Fruit fly (Drosophila melanogaster) whole organism, embryonic: ENCODE results near the gene CG11294.

Experiments
- Ada2b ChIP-seq: fragments of 200-800 bp; sonication (Bioruptor generic); IDR thresholded peaks from 2 replicates; pipeline ENCODE4 v1.3.6; 2022; ENCODE audit warnings: missing biosample characterization, missing genetic modification characterization
- Asciz ChIP-seq: fragments of 200-800 bp; sonication (Bioruptor generic); optimal IDR thresholded peaks from 2 replicates; lab custom pipeline; 2017; ENCODE audit warnings: missing biosample characterization, mild to moderate bottlenecking, missing genetic modification characterization, missing genetic modification reagents
- BEAF-32 ChIP-seq: fragments of 200-800 bp; sonication (Bioruptor generic); optimal IDR thresholded peaks from 3 replicates; lab custom pipeline; 2017; ENCODE audit warnings: missing biosample characterization, missing genetic modification characterization, mild to moderate bottlenecking, moderate library complexity, missing genetic modification reagents
- CG10147 ChIP-seq: fragments of 200-800 bp; sonication (Bioruptor generic); optimal IDR thresholded peaks from 2 replicates; lab custom pipeline; 2019; ENCODE audit warnings: missing biosample characterization, mild to moderate bottlenecking, missing genetic modification characterization, moderate library complexity
- CG10366 ChIP-seq: fragments of 200-800 bp; sonication (Bioruptor generic); IDR thresholded peaks from 2 replicates; pipeline ENCODE4 v1.3.6; 2022; ENCODE audit warnings: missing biosample characterization, missing genetic modification characterization
- CG11247 ChIP-seq: fragments of 200-800 bp; sonication (Bioruptor generic); IDR thresholded peaks from 2 replicates; pipeline ENCODE4 v1.3.6; 2022; ENCODE audit warnings: missing biosample characterization, missing genetic modification characterization
- CG12236 ChIP-seq: fragments of 200-800 bp; sonication (Bioruptor generic); optimal IDR thresholded peaks from 2 replicates; lab custom pipeline; 2016; ENCODE audit warnings: missing biosample characterization, missing genetic modification characterization
- CG12391 ChIP-seq: fragments of 200-800 bp; sonication (Bioruptor generic); optimal IDR thresholded peaks from 3 replicates; lab custom pipeline; 2018; ENCODE audit warnings: missing biosample characterization, mild to moderate bottlenecking, missing genetic modification characterization, moderate library complexity
- CG13894 ChIP-seq: fragments of 200-800 bp; sonication (Bioruptor generic); optimal IDR thresholded peaks from 3 replicates; lab custom pipeline; 2018; ENCODE audit warnings: missing biosample characterization, mild to moderate bottlenecking, missing genetic modification characterization, moderate library complexity
- CG1602 ChIP-seq: fragments of 200-800 bp; sonication (Bioruptor generic); optimal IDR thresholded peaks from 3 replicates; lab custom pipeline; 2016; ENCODE audit warnings: missing biosample characterization, missing genetic modification characterization
- CG16813 ChIP-seq: fragments of 200-800 bp; sonication (Bioruptor generic); IDR thresholded peaks from 3 replicates; pipeline ENCODE4 v1.3.6; 2022; ENCODE audit warnings: missing biosample characterization, missing genetic modification characterization; ENCODE audit not compliant: partially characterized antibody
- CG17829 ChIP-seq: fragments of 200-800 bp; optimal IDR thresholded peaks from 2 replicates; lab custom pipeline; 2019; ENCODE audit warnings: missing biosample characterization, mild to moderate bottlenecking, missing genetic modification characterization, moderate library complexity
- CG17912 ChIP-seq: fragments of 200-800 bp; sonication (Bioruptor generic); optimal IDR thresholded peaks from 2 replicates; lab custom pipeline; 2018; ENCODE audit warnings: missing biosample characterization, mild to moderate bottlenecking, missing genetic modification characterization
- CG1792 ChIP-seq: fragments of 200-800 bp; sonication (Bioruptor generic); optimal IDR thresholded peaks from 2 replicates; lab custom pipeline; 2016; ENCODE audit warnings: missing biosample characterization, missing genetic modification characterization
- CG18011 ChIP-seq: fragments of 200-800 bp; sonication (Bioruptor generic); optimal IDR thresholded peaks from 2 replicates; lab custom pipeline; 2017; ENCODE audit warnings: missing biosample characterization, missing genetic modification characterization, mild to moderate bottlenecking, moderate library complexity, missing genotype
- CG18599 ChIP-seq: fragments of 200-800 bp; sonication (Bioruptor generic); optimal IDR thresholded peaks from 3 replicates; lab custom pipeline; 2017; ENCODE audit warnings: missing biosample characterization, missing genetic modification characterization, mild to moderate bottlenecking, moderate library complexity, missing genetic modification reagents
- CG2678 ChIP-seq: fragments of 200-800 bp; sonication (Bioruptor generic); optimal IDR thresholded peaks from 3 replicates; lab custom pipeline; 2019; ENCODE audit warnings: missing biosample characterization, mild to moderate bottlenecking, missing genetic modification characterization, moderate library complexity
- CG6854 ChIP-seq: fragments of 200-800 bp; sonication (Bioruptor generic); optimal IDR thresholded peaks from 3 replicates; lab custom pipeline; 2017; ENCODE audit warnings: missing biosample characterization, mild to moderate bottlenecking, missing genetic modification characterization
- CG7839 ChIP-seq: fragments of 200-800 bp; sonication (Bioruptor generic); optimal IDR thresholded peaks from 3 replicates; lab custom pipeline; 2018; ENCODE audit warnings: missing biosample characterization, mild to moderate bottlenecking, missing genetic modification characterization, moderate library complexity
- CG8478 ChIP-seq: fragments of >200 bp; optimal IDR thresholded peaks from 2 replicates; lab custom pipeline; 2018
- CoRest ChIP-seq: fragments of 200-800 bp; sonication (Bioruptor generic); optimal IDR thresholded peaks from 3 replicates; lab custom pipeline; 2018; ENCODE audit warnings: missing biosample characterization, mild to moderate bottlenecking, missing genetic modification characterization, moderate library complexity
- Doc2 ChIP-seq: fragments of 200-800 bp; sonication (Bioruptor generic); IDR thresholded peaks from 2 replicates; pipeline ENCODE4 v1.3.6; 2022; ENCODE audit warnings: missing biosample characterization, missing genetic modification characterization
- Drgx ChIP-seq: fragments of 200-800 bp; sonication (Bioruptor generic); IDR thresholded peaks from 2 replicates; pipeline ENCODE4 v1.3.6; 2022; ENCODE audit warnings: missing biosample characterization, missing genetic modification characterization
- Ets65A ChIP-seq: fragments of 200-800 bp; sonication (Bioruptor generic); peaks from one replicate; lab custom pipeline; 2016; ENCODE audit warnings: missing biosample characterization, missing genetic modification characterization
- Gug ChIP-seq: fragments of 200-800 bp; sonication (Bioruptor generic); IDR thresholded peaks from 4 replicates; pipeline ENCODE4 v1.3.6; 2022; ENCODE audit warnings: missing biosample characterization, missing genetic modification characterization
- Myb ChIP-seq: fragments of 200-800 bp; sonication (Bioruptor generic); optimal IDR thresholded peaks from 2 replicates; lab custom pipeline; 2016; ENCODE audit warnings: missing biosample characterization, missing genetic modification characterization
- Sox100B ChIP-seq: fragments of 200-800 bp; sonication (Bioruptor generic); optimal IDR thresholded peaks from 3 replicates; lab custom pipeline; 2018; ENCODE audit warnings: missing biosample characterization, mild to moderate bottlenecking, missing genetic modification characterization
- Sox102F ChIP-seq: fragments of 200-800 bp; sonication (Bioruptor generic); optimal IDR thresholded peaks from 2 replicates; lab custom pipeline; 2018; ENCODE audit warnings: missing biosample characterization, mild to moderate bottlenecking, missing genetic modification characterization, moderate library complexity
- ab ChIP-seq: fragments of 200-800 bp; sonication (Bioruptor generic); optimal IDR thresholded peaks from 2 replicates; lab custom pipeline; 2016; ENCODE audit warnings: missing biosample characterization, missing genetic modification characterization
- bsh ChIP-seq, 2 experiments: fragments of 200-800 bp; sonication (Bioruptor generic); optimal IDR thresholded peaks; 2 replicates each; lab custom pipeline; 2017 to 2018; ENCODE audit warnings: mild to moderate bottlenecking in 2 of 2, missing biosample characterization in 2 of 2, missing genetic modification characterization in 2 of 2, moderate library complexity in 1 of 2
- crol ChIP-seq: fragments of 200-800 bp; sonication (Bioruptor generic); IDR thresholded peaks from 2 replicates; pipeline ENCODE4 v1.3.6; 2022; ENCODE audit warnings: missing biosample characterization, missing genetic modification characterization
- dati ChIP-seq: fragments of 200-800 bp; sonication (Bioruptor generic); IDR thresholded peaks from 2 replicates; pipeline ENCODE4 v1.3.6; 2022; ENCODE audit warnings: missing biosample characterization, missing genetic modification characterization
- dmrt11E ChIP-seq: fragments of 200-800 bp; sonication (Bioruptor generic); optimal IDR thresholded peaks from 3 replicates; lab custom pipeline; 2018; ENCODE audit warnings: missing biosample characterization, mild to moderate bottlenecking, missing genetic modification characterization, moderate library complexity
- dmrt99B ChIP-seq: fragments of 200-800 bp; sonication (Bioruptor generic); optimal IDR thresholded peaks from 2 replicates; lab custom pipeline; 2018; ENCODE audit warnings: missing biosample characterization, mild to moderate bottlenecking, missing genetic modification characterization, moderate library complexity
- fd64A ChIP-seq: fragments of 200-800 bp; sonication (Bioruptor generic); optimal IDR thresholded peaks from 3 replicates; lab custom pipeline; 2018; ENCODE audit warnings: missing biosample characterization, mild to moderate bottlenecking, missing genetic modification characterization
- ftz-f1 ChIP-seq: fragments of 200-800 bp; sonication (Bioruptor generic); optimal IDR thresholded peaks from 2 replicates; lab custom pipeline; 2016; ENCODE audit warnings: missing biosample characterization, missing genetic modification characterization
- gcm ChIP-seq: fragments of 200-800 bp; sonication (Bioruptor generic); optimal IDR thresholded peaks from 2 replicates; lab custom pipeline; 2019; ENCODE audit warnings: missing biosample characterization, mild to moderate bottlenecking, missing genetic modification characterization, moderate library complexity
- gem ChIP-seq: fragments of 200-800 bp; sonication (Bioruptor generic); optimal IDR thresholded peaks from 2 replicates; lab custom pipeline; 2019; ENCODE audit warnings: missing biosample characterization, mild to moderate bottlenecking, missing genetic modification characterization, moderate library complexity
- hkb ChIP-seq, 2 experiments: fragments of 200-800 bp in 1 of 2; fragments of >200 bp in 1 of 2; sonication (Bioruptor generic) in 1 of 2; IDR thresholded peaks in 1 of 2; optimal IDR thresholded peaks in 1 of 2; 2 replicates each; pipeline versions ENCODE4 v1.3.6 to Lab custom; 2017 to 2022; ENCODE audit warnings: missing biosample characterization in 1 of 2, missing genetic modification characterization in 1 of 2
- hth ChIP-seq: fragments of >200 bp; optimal IDR thresholded peaks from 2 replicates; lab custom pipeline; 2017; ENCODE audit warnings: inconsistent platforms
- luna ChIP-seq: fragments of 200-800 bp; sonication (Bioruptor generic); optimal IDR thresholded peaks from 2 replicates; lab custom pipeline; 2016; ENCODE audit warnings: missing biosample characterization, missing genetic modification characterization
- pho ChIP-seq: fragments of 200-800 bp; sonication (Bioruptor generic); optimal IDR thresholded peaks from 2 replicates; lab custom pipeline; 2016; ENCODE audit warnings: missing biosample characterization, missing genetic modification characterization
- ro ChIP-seq: fragments of 200-800 bp; sonication (Bioruptor generic); IDR thresholded peaks from 2 replicates; pipeline ENCODE4 v1.3.6; 2022; ENCODE audit warnings: missing biosample characterization, missing genetic modification characterization
- sc ChIP-seq, 3 experiments: fragments of >200 bp in 2 of 3; fragments of 200-800 bp in 1 of 3; sonication (Bioruptor generic) in 1 of 3; optimal IDR thresholded peaks; 2 replicates in 2 of 3; 3 replicates in 1 of 3; lab custom pipeline; 2017; ENCODE audit warnings: mild to moderate bottlenecking in 1 of 3, missing biosample characterization in 1 of 3, missing genetic modification characterization in 1 of 3, missing genetic modification reagents in 1 of 3
- slou ChIP-seq: fragments of 200-800 bp; sonication (Bioruptor generic); optimal IDR thresholded peaks from 3 replicates; lab custom pipeline; 2016; ENCODE audit warnings: missing biosample characterization, missing genetic modification characterization
- sna ChIP-seq: fragments of 200-800 bp; sonication (Bioruptor generic); IDR thresholded peaks from 2 replicates; pipeline ENCODE4 v1.3.6; 2022; ENCODE audit warnings: missing biosample characterization, missing genetic modification characterization; ENCODE audit not compliant: partially characterized antibody
- unc-4 ChIP-seq: fragments of 200-800 bp; sonication (Bioruptor generic); IDR thresholded peaks from 2 replicates; pipeline ENCODE4 v1.3.6; 2022; ENCODE audit warnings: missing biosample characterization, missing genetic modification characterization; ENCODE audit not compliant: partially characterized antibody
- zen ChIP-seq: fragments of 200-800 bp; sonication (Bioruptor generic); optimal IDR thresholded peaks from 3 replicates; lab custom pipeline; 2018; ENCODE audit warnings: missing biosample characterization, mild to moderate bottlenecking, missing genetic modification characterization, moderate library complexity
- zen2 ChIP-seq: fragments of 200-800 bp; sonication (Bioruptor generic); IDR thresholded peaks from 3 replicates; pipeline ENCODE4 v1.3.6; 2022; ENCODE audit warnings: missing biosample characterization, missing genetic modification characterization; ENCODE audit not compliant: partially characterized antibody

The CG11294 gene

DNA sequence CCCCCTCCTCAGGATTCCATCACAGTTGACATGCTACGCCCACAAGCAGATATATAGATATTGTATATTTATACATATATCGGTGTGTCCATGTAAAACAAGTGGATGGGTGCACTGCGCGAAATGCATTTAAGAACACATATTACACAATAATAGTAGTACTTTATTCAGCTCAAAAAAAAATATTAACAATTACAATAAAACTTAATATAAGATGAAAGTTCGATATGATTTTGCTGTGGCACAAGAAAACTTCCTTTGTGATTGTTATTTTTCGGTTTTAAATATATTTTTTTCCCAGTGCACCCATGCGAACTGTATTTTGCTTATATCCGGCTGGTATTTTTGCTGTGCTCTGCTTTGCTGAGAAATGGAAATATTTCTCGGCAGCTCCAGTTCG, 38.0 kb upstream of the CG11294 start (continued):
- no peak for TF ChIP-seq BEAF-32 (GFP tag; lab: Kevin White, UChicago)
- no peak for TF ChIP-seq gcm
- TF ChIP-seq pho (GFP tag; lab: Kevin White, UChicago), result no peak
- TF ChIP-seq CG7839, result peak; percentile 30
- no peak for TF ChIP-seq zen2 (GFP tag; lab: Robert Waterston, UW)
- no peak for TF ChIP-seq Ada2b
- no peak for TF ChIP-seq CG10366 (GFP tag; lab: Robert Waterston, UW)
- peak; percentile 1 for TF ChIP-seq CG1602 (GFP tag; lab: Kevin White, UChicago)
- TF ChIP-seq CG10147 (GFP tag; lab: Kevin White, UChicago), result no peak
- TF ChIP-seq Drgx (GFP tag; lab: Robert Waterston, UW), result no peak
- TF ChIP-seq CG2678 (tag; lab: Kevin White, UChicago), result peak; percentile 37
- TF ChIP-seq ab, result no peak
- peak; percentile 35 for TF ChIP-seq CG13894 (tag; lab: Kevin White, UChicago)
- no peak for TF ChIP-seq unc-4 (GFP tag; lab: Robert Waterston, UW)
- no peak for TF ChIP-seq ro
- peak in 1 of 2 experiments; percentile 40 for TF ChIP-seq bsh (GFP tag; optimal IDR thresholded peaks at IDR 0.05; lab: Kevin White, UChicago)
- TF ChIP-seq sc (optimal IDR thresholded peaks at IDR 0.05; lab: Kevin White, UChicago), result no peak
- no peak for TF ChIP-seq sc (GFP tag; optimal IDR thresholded peaks at IDR 0.05; lab: Kevin White, UChicago)
- TF ChIP-seq gem (tag; lab: Kevin White, UChicago), result peak; percentile 57
- no peak for TF ChIP-seq Myb (GFP tag; lab: Kevin White, UChicago)

dm6 chrX:8730306-8730705, 36.9 kb upstream of the CG11294 start:
- TF ChIP-seq Doc2 (GFP tag; lab: Robert Waterston, UW) (no peak), CG18599 (GFP tag; lab: Kevin White, UChicago) (peak; percentile 63), Sox100B (no peak), CG18011 (no peak), hkb (optimal IDR thresholded peaks at IDR 0.05; lab: Kevin White, UChicago) (no peak), hkb (GFP tag; IDR thresholded peaks at IDR 0.05; lab: Robert Waterston, UW) (peak; percentile 26; the same call in 1 of the 2 replicates), dati (GFP tag; lab: Robert Waterston, UW) (no peak), luna (GFP tag; lab: Kevin White, UChicago) (no peak), CG6854 (GFP tag; lab: Kevin White, UChicago) (no peak), CoRest (tag; lab: Kevin White, UChicago) (no peak), Sox102F (no peak), CG2678 (tag; lab: Kevin White, UChicago) (peak; percentile 52), Asciz (GFP tag; lab: Kevin White, UChicago) (no peak), dmrt11E (tag; lab: Kevin White, UChicago) (peak; percentile 24), CG8478 (lab: Kevin White, UChicago) (no peak), hth (lab: Kevin White, UChicago) (no peak), CG16813 (GFP tag; lab: Robert Waterston, UW) (no peak), CG12391 (peak; percentile 15), Ets65A (peak; percentile 73), fd64A (GFP tag; lab: Kevin White, UChicago) (no peak), ftz-f1 (GFP tag; lab: Kevin White, UChicago) (no peak), crol (no peak), sna (GFP tag; lab: Robert Waterston, UW) (no peak), dmrt99B (tag; lab: Kevin White, UChicago) (peak; percentile 42), slou (GFP tag; lab: Kevin White, UChicago) (no peak), CG12236 (GFP tag; lab: Kevin White, UChicago) (no peak), CG1792 (no peak), CG17912 (GFP tag; lab: Kevin White, UChicago) (no peak), zen (tag; lab: Kevin White, UChicago) (no peak), CG11247 (no peak), CG7839 (peak; percentile 32), Gug (GFP tag; lab: Robert Waterston, UW) (no peak), CG17829 (no peak)
